Worm (Caenorhabditis elegans) whole organism, L2 larva: ENCODE data around the gene srd-29.

Experiments
- F13H6.1 ChIP-seq: sonication (generic microtip); optimal IDR thresholded peaks from 2 replicates; lab custom pipeline; 2016; ENCODE audit warnings: missing genetic modification characterization, missing compliant biosample characterization
- Y55F3AM.14 ChIP-seq: fragments of 200-800 bp; sonication (Bioruptor generic); optimal IDR thresholded peaks from 2 replicates; lab custom pipeline; 2018; ENCODE audit warnings: mild to moderate bottlenecking, missing genetic modification characterization, missing compliant biosample characterization
- ZK546.5 ChIP-seq: sonication (generic microtip); optimal IDR thresholded peaks from 2 replicates; lab custom pipeline; 2017; ENCODE audit warnings: missing biosample characterization, missing genetic modification characterization
- alr-1 ChIP-seq: fragments of 150-350 bp; optimal IDR thresholded peaks from 2 replicates; lab custom pipeline; 2014; ENCODE audit warnings: missing biosample characterization, missing genetic modification characterization
- aly-2 ChIP-seq: fragments of 150-350 bp; optimal IDR thresholded peaks from 2 replicates; lab custom pipeline; 2014; ENCODE audit warnings: missing biosample characterization, missing genetic modification characterization
- ama-1 ChIP-seq: fragments of 150-350 bp; optimal IDR thresholded peaks from 2 replicates; lab custom pipeline; 2018; ENCODE audit warnings: inconsistent platforms
- ceh-82 ChIP-seq: fragments of 150-350 bp; optimal IDR thresholded peaks from 2 replicates; lab custom pipeline; 2014; ENCODE audit warnings: missing biosample characterization, missing genetic modification characterization
- crh-2 ChIP-seq: sonication (generic microtip); optimal IDR thresholded peaks from 2 replicates; lab custom pipeline; 2017; ENCODE audit warnings: missing biosample characterization, missing genetic modification characterization
- dmd-4 ChIP-seq: sonication (generic microtip); optimal IDR thresholded peaks from 2 replicates; lab custom pipeline; 2017; ENCODE audit warnings: missing biosample characterization, missing genetic modification characterization
- egl-27 ChIP-seq: sonication (generic microtip); optimal IDR thresholded peaks from 3 replicates; lab custom pipeline; 2017; ENCODE audit warnings: missing biosample characterization, missing genetic modification reagents, missing genetic modification characterization
- elt-1 ChIP-seq: fragments of 150-350 bp; optimal IDR thresholded peaks from 2 replicates; lab custom pipeline; 2014; ENCODE audit warnings: missing biosample characterization, missing genetic modification characterization
- elt-3 ChIP-seq: sonication (generic microtip); optimal IDR thresholded peaks from 2 replicates; lab custom pipeline; 2017; ENCODE audit warnings: missing biosample characterization, missing genetic modification characterization
- fos-1 ChIP-seq: fragments of 150-350 bp; optimal IDR thresholded peaks from 2 replicates; lab custom pipeline; 2014; ENCODE audit warnings: missing biosample characterization, missing genetic modification characterization
- lin-13 ChIP-seq: fragments of 150-350 bp; optimal IDR thresholded peaks from 2 replicates; lab custom pipeline; 2014; ENCODE audit warnings: missing biosample characterization, missing genetic modification reagents, missing genetic modification characterization
- lin-39 ChIP-seq: fragments of 150-350 bp; optimal IDR thresholded peaks from 2 replicates; lab custom pipeline; 2014; ENCODE audit warnings: missing biosample characterization, missing genetic modification reagents, missing genetic modification characterization
- lsy-2 ChIP-seq, 2 experiments: fragments of 150-350 bp in 1 of 2; sonication (generic microtip) in 1 of 2; optimal IDR thresholded peaks; 2 replicates each; lab custom pipeline; 2014 to 2017; ENCODE audit warnings: missing biosample characterization in 2 of 2, missing genetic modification characterization in 2 of 2
- mab-5 ChIP-seq: fragments of 150-350 bp; optimal IDR thresholded peaks from 2 replicates; lab custom pipeline; 2014; ENCODE audit warnings: missing biosample characterization, missing genetic modification characterization
- mbf-1 ChIP-seq: sonication (generic microtip); optimal IDR thresholded peaks from 2 replicates; lab custom pipeline; 2017; ENCODE audit warnings: missing biosample characterization, missing genetic modification characterization
- mdl-1 ChIP-seq, 2 experiments: fragments of 150-350 bp in 1 of 2; sonication (generic microtip) in 1 of 2; optimal IDR thresholded peaks; 2 replicates each; lab custom pipeline; 2017; ENCODE audit warnings: missing biosample characterization in 2 of 2, missing genetic modification characterization in 2 of 2
- nhr-10 ChIP-seq: sonication (generic microtip); optimal IDR thresholded peaks from 2 replicates; lab custom pipeline; 2017; ENCODE audit warnings: missing biosample characterization, missing genetic modification characterization
- nhr-12 ChIP-seq: fragments of 150-350 bp; optimal IDR thresholded peaks from 2 replicates; lab custom pipeline; 2014; ENCODE audit warnings: missing biosample characterization, missing genetic modification characterization
- nhr-129 ChIP-seq: fragments of 150-350 bp; optimal IDR thresholded peaks from 2 replicates; lab custom pipeline; 2014; ENCODE audit warnings: missing biosample characterization, missing genetic modification characterization
- nhr-21 ChIP-seq: fragments of 150-350 bp; optimal IDR thresholded peaks from 2 replicates; lab custom pipeline; 2014; ENCODE audit warnings: missing biosample characterization, missing genetic modification characterization
- nhr-23 ChIP-seq: fragments of 150-350 bp; optimal IDR thresholded peaks from 2 replicates; lab custom pipeline; 2014; ENCODE audit warnings: missing biosample characterization, missing genetic modification reagents, missing genetic modification characterization
- nhr-237 ChIP-seq: fragments of 150-350 bp; optimal IDR thresholded peaks from 2 replicates; lab custom pipeline; 2014; ENCODE audit warnings: missing biosample characterization, missing genetic modification characterization
- nhr-25 ChIP-seq: fragments of 150-350 bp; sonication (generic microtip); optimal IDR thresholded peaks from 3 replicates; lab custom pipeline; 2014; ENCODE audit warnings: missing biosample characterization, missing genetic modification characterization
- nhr-77 ChIP-seq: fragments of 150-350 bp; optimal IDR thresholded peaks from 2 replicates; lab custom pipeline; 2014; ENCODE audit warnings: missing biosample characterization, missing genetic modification characterization
- peb-1 ChIP-seq: fragments of 150-350 bp; optimal IDR thresholded peaks from 2 replicates; lab custom pipeline; 2014; ENCODE audit warnings: missing biosample characterization, missing genetic modification characterization
- skn-1 ChIP-seq: sonication (generic microtip); optimal IDR thresholded peaks from 2 replicates; lab custom pipeline; 2017; ENCODE audit warnings: missing biosample characterization, missing genetic modification characterization
- sma-3 ChIP-seq: sonication (generic microtip); optimal IDR thresholded peaks from 2 replicates; lab custom pipeline; 2016; ENCODE audit warnings: missing genetic modification reagents, missing genetic modification characterization, missing compliant biosample characterization
- sma-9 ChIP-seq, 2 experiments: fragments of 150-350 bp in 1 of 2; sonication (generic microtip) in 1 of 2; optimal IDR thresholded peaks; 2 replicates each; lab custom pipeline; 2014 to 2016; ENCODE audit warnings: missing genetic modification characterization in 2 of 2, mild to moderate bottlenecking in 1 of 2, missing biosample characterization in 1 of 2, missing compliant biosample characterization in 1 of 2, missing genetic modification reagents in 1 of 2, moderate library complexity in 1 of 2
- snpc-4 ChIP-seq: fragments of 150-350 bp; optimal IDR thresholded peaks from 2 replicates; lab custom pipeline; 2014; ENCODE audit warnings: missing biosample characterization, missing genetic modification characterization
- unc-39 ChIP-seq: fragments of 150-350 bp; optimal IDR thresholded peaks from 2 replicates; lab custom pipeline; 2014; ENCODE audit warnings: missing biosample characterization, missing genetic modification characterization
- unc-55 ChIP-seq: fragments of 150-350 bp; sonication (generic microtip); optimal IDR thresholded peaks from 3 replicates; lab custom pipeline; 2014; ENCODE audit warnings: missing biosample characterization, missing genetic modification reagents, missing genetic modification characterization
- unc-62 ChIP-seq: fragments of 150-350 bp; optimal IDR thresholded peaks from 2 replicates; lab custom pipeline; 2014; ENCODE audit warnings: missing biosample characterization, missing genetic modification reagents, missing genetic modification characterization

srd-29 gene

ce11 chrV:7672258-7672657 lies 36.7 kb downstream of the srd-29 start, which contains the start of gene C12D5.4:
Gene C12D5.4, plus strand, starts transcription at chrV:7672558.
- TF ChIP-seq nhr-21 (tag; lab: Kevin White, UChicago): no peak
- TF ChIP-seq F13H6.1 (tag; lab: Kevin White, UChicago): no peak
- TF ChIP-seq elt-1: no peak
- no peak for TF ChIP-seq nhr-12 (tag; lab: Kevin White, UChicago)
- TF ChIP-seq mab-5 (tag; lab: Kevin White, UChicago): no peak
- no peak for TF ChIP-seq nhr-237 (tag; lab: Kevin White, UChicago)
- TF ChIP-seq nhr-23 (tag; lab: Kevin White, UChicago): no peak
- TF ChIP-seq elt-3: no peak
- no peak for TF ChIP-seq nhr-25

- TF ChIP-seq mbf-1 (tag; lab: Kevin White, UChicago): no peak
- no peak for TF ChIP-seq ama-1 (lab: Kevin White, UChicago)
- TF ChIP-seq Y55F3AM.14 (GFP tag; lab: Kevin White, UChicago): no peak
- no peak for TF ChIP-seq aly-2 (tag; lab: Kevin White, UChicago)
- TF ChIP-seq elt-1: no peak
- no peak for TF ChIP-seq skn-1 (tag; lab: Kevin White, UChicago)
- TF ChIP-seq crh-2 (tag; lab: Kevin White, UChicago): no peak
- TF ChIP-seq nhr-25: no peak
- no peak for TF ChIP-seq snpc-4 (tag; lab: Kevin White, UChicago)
- TF ChIP-seq dmd-4 (tag; lab: Kevin White, UChicago): no peak
- no peak for TF ChIP-seq nhr-10 (tag; lab: Kevin White, UChicago)
These were observed 40.3 kb downstream of the srd-29 start, which contains the start of gene C12D5.3 for ce11 chrV:7675904-7676303. Gene C12D5.3, plus strand, starts transcription at chrV:7676204.

ce11 chrV:7681388-7681787 lies 45.8 kb downstream of the srd-29 start, which contains the start of gene cyp-33A1:
Gene cyp-33A1, minus strand, starts transcription at chrV:7681459.
- TF ChIP-seq nhr-129 (tag; lab: Kevin White, UChicago) (peak; percentile 21), elt-1 (no peak), mbf-1 (tag; lab: Kevin White, UChicago) (no peak), sma-9 (GFP tag; optimal IDR thresholded peaks at IDR 0.05; lab: Kevin White, UChicago) (peak; percentile 80), sma-9 (tag; optimal IDR thresholded peaks at IDR 0.05; lab: Kevin White, UChicago) (no peak), alr-1 (tag; lab: Kevin White, UChicago) (no peak), crh-2 (tag; lab: Kevin White, UChicago) (peak; percentile 30), fos-1 (tag; lab: Kevin White, UChicago) (peak; percentile 34), nhr-23 (tag; lab: Kevin White, UChicago) (no peak), lin-13 (GFP tag; lab: Kevin White, UChicago) (no peak), lsy-2 (tag; optimal IDR thresholded peaks at IDR 0.05; lab: Kevin White, UChicago) (no peak), nhr-25 (no peak)

ce11 chrV:7683907-7684655 lies 48.5 kb downstream of the srd-29 start, which contains the start of gene sre-11:
Gene sre-11, minus strand, starts transcription at chrV:7683957.
- TF ChIP-seq sma-3 (GFP tag; lab: Kevin White, UChicago): no peak
- no peak for TF ChIP-seq unc-55
- no peak for TF ChIP-seq snpc-4 (tag; lab: Kevin White, UChicago)
- TF ChIP-seq mbf-1 (tag; lab: Kevin White, UChicago): no peak
- no peak for TF ChIP-seq peb-1 (tag; lab: Kevin White, UChicago)
- no peak for TF ChIP-seq elt-1
- TF ChIP-seq nhr-129 (tag; lab: Kevin White, UChicago): no peak
- no peak for TF ChIP-seq ZK546.5 (tag; lab: Kevin White, UChicago)
- no peak for TF ChIP-seq dmd-4 (tag; lab: Kevin White, UChicago)
- TF ChIP-seq unc-62 (GFP tag; lab: Kevin White, UChicago): no peak

ce11 chrV:7686189-7686588 lies 50.6 kb downstream of the srd-29 start, which contains the start of the genes nhr-94 and nhr-152:
Gene nhr-94, minus strand, starts transcription at chrV:7686335.
Gene nhr-152, plus strand, starts transcription at chrV:7686350.
- TF ChIP-seq snpc-4 (tag; lab: Kevin White, UChicago) (no peak), unc-39 (tag; lab: Kevin White, UChicago) (no peak), elt-1 (peak; percentile 11), unc-62 (GFP tag; lab: Kevin White, UChicago) (no peak), nhr-23 (tag; lab: Kevin White, UChicago) (no peak), lin-39 (no peak), peb-1 (tag; lab: Kevin White, UChicago) (no peak), sma-9 (GFP tag; optimal IDR thresholded peaks at IDR 0.05; lab: Kevin White, UChicago) (peak; percentile 82), sma-9 (tag; optimal IDR thresholded peaks at IDR 0.05; lab: Kevin White, UChicago) (no peak), nhr-129 (tag; lab: Kevin White, UChicago) (no peak), lsy-2 (tag; optimal IDR thresholded peaks at IDR 0.05; lab: Kevin White, UChicago) (no peak), egl-27 (tag; lab: Kevin White, UChicago) (no peak), nhr-25 (peak; percentile 77), nhr-237 (tag; lab: Kevin White, UChicago) (no peak), ceh-82 (no peak), mdl-1 (tag; optimal IDR thresholded peaks at IDR 0.05; lab: Kevin White, UChicago) (no peak), fos-1 (tag; lab: Kevin White, UChicago) (peak; percentile 6), nhr-77 (tag; lab: Kevin White, UChicago) (no peak), mab-5 (tag; lab: Kevin White, UChicago) (no peak), crh-2 (tag; lab: Kevin White, UChicago) (no peak), lin-13 (GFP tag; lab: Kevin White, UChicago) (no peak), nhr-10 (tag; lab: Kevin White, UChicago) (no peak), ZK546.5 (tag; lab: Kevin White, UChicago) (no peak), alr-1 (tag; lab: Kevin White, UChicago) (no peak), ama-1 (lab: Kevin White, UChicago) (no peak)
